Worm (Caenorhabditis elegans) whole organism, mixed stage, embryonic: ENCODE measurements around the gene Y48A6C.4.

Source experiments
- blmp-1 ChIP-seq: fragments of 150-350 bp; optimal IDR thresholded peaks from 2 replicates; lab custom pipeline; 2014; ENCODE audit warnings: missing biosample characterization, missing genetic modification characterization
- nhr-76 ChIP-seq: sonication (generic microtip); optimal IDR thresholded peaks from 2 replicates; lab custom pipeline; 2017; ENCODE audit warnings: missing biosample characterization, missing genetic modification characterization

ce11 chrIII:11169680-11170079 is 50.1 kb downstream of the Y48A6C.4 start:
- no peak for TF ChIP-seq nhr-76 (tag; lab: Kevin White, UChicago)
- no peak for TF ChIP-seq blmp-1 (tag; lab: Kevin White, UChicago)
